Worm (Caenorhabditis elegans): ENCODE data around the gene lmd-3.

DNA sequence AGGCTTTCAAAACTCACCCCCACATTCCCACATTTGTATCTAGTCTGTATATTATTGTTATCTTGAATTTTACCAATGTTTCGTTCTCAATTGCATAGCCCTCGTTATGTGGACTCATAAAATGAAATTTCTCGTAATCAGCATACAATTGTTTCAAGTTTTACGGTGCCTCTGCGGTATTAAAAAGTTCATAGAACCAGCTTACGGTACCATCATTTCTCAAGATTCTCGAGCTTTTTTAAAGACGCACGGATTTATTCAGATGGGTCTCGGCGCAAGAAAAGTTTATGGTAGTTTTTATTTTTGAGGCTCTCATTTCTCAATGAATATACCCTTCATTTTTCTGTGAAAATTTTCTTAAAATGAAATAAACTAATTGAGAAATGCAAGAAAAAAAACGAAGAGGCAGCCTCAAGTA, 29.5 kb downstream of the lmd-3 start:
- TF ChIP-seq nhr-28 (tag; optimal IDR thresholded peaks at IDR 0.05) (no peak), lin-13 (GFP tag; optimal IDR thresholded peaks at IDR 0.05) (no peak), nhr-11 (tag; optimal IDR thresholded peaks at IDR 0.05) (no peak), egl-27 (tag; optimal IDR thresholded peaks at IDR 0.05) (no peak), lin-15B (tag; optimal IDR thresholded peaks at IDR 0.05) (no peak), nhr-77 (tag; optimal IDR thresholded peaks at IDR 0.05) (no peak), ceh-82 (tag; optimal IDR thresholded peaks at IDR 0.05) (no peak), ztf-11 (tag; optimal IDR thresholded peaks at IDR 0.05) (no peak)
